Fruit fly (Drosophila melanogaster) whole organism: ENCODE results near the gene CG33099.

ENCODE experiments used
- CG8478 ChIP-seq: fragments of >200 bp; optimal IDR thresholded peaks from 2 replicates; lab custom pipeline; 2018; ENCODE audit warnings: inconsistent platforms
- Dll ChIP-seq: fragments of >200 bp; optimal IDR thresholded peaks from 2 replicates; lab custom pipeline; 2017
- EcR ChIP-seq, 2 experiments: fragments of >200 bp; optimal IDR thresholded peaks; 2 replicates each; lab custom pipeline; 2017; ENCODE audit warnings: missing biosample characterization in 2 of 2, missing genetic modification characterization in 2 of 2, missing genetic modification reagents in 2 of 2
- pan ChIP-seq: fragments of >200 bp; optimal IDR thresholded peaks from 2 replicates; lab custom pipeline; 2017
- psq ChIP-seq: fragments of >200 bp; optimal IDR thresholded peaks from 2 replicates; lab custom pipeline; 2017
- usp ChIP-seq: fragments of >200 bp; optimal IDR thresholded peaks from 2 replicates; lab custom pipeline; 2017; ENCODE audit warnings: missing biosample characterization, missing genetic modification characterization, mixed read lengths

DNA sequence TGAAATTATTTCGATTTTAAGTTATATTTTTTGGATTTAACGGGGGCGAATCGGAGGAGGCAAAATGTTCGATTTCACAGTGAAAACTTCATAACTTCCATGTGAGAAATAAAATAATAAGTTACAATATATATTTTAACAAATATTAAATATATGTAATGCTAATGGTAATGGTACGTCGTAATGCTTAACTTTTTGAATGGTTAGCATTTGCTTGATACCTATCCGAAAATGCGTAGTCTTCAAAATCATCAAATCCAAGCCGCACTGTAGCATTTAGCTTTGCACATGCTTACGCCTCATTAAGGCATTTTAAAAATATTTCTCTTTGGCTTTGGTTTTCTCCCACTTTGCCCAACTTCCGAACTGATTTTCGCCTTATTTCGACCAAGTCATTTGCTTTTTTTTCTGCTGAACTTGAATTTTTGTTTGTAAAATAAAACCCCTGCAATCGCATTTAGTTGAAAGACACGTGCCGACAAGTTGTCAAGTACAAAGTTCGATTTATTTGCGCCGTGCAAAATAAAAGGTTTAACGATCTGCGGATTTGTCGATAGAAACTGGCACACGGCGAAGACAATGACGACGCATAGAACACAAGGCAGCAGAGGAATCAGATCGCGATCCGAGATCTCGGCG is 12.5 kb upstream of the CG33099 start:
- TF ChIP-seq psq (lab: Kevin White, UChicago) (no peak), EcR (GFP tag; optimal IDR thresholded peaks at IDR 0.05; lab: Kevin White, UChicago) (no peak), Dll (lab: Kevin White, UChicago) (no peak), CG8478 (lab: Kevin White, UChicago) (no peak), usp (GFP tag; lab: Kevin White, UChicago) (no peak), pan (no peak)
